Fruit fly (Drosophila melanogaster): ENCODE data around the gene CG18404.

CG18404 gene

dm6 chr3R:30289056-30289734, 36.2 kb downstream of the CG18404 start (continued):
- TF ChIP-seq CG11902 (GFP tag; optimal IDR thresholded peaks at IDR 0.05) = peak; percentile 19
- TF ChIP-seq CG6792 (GFP tag; optimal IDR thresholded peaks at IDR 0.05) = peak; percentile 26
- TF ChIP-seq spab (GFP tag; optimal IDR thresholded peaks at IDR 0.05) = peak; percentile 28
- no peak for TF ChIP-seq dac (GFP tag; optimal IDR thresholded peaks at IDR 0.05)
- no peak for TF ChIP-seq CG10669 (GFP tag; optimal IDR thresholded peaks at IDR 0.05)
- TF ChIP-seq fkh (GFP tag; optimal IDR thresholded peaks at IDR 0.05) = no peak
- TF ChIP-seq CG11762 (GFP tag; optimal IDR thresholded peaks at IDR 0.05; ENCODE audit: insufficient read depth) = no peak
- peak; percentile 10 for TF ChIP-seq Ets21C (GFP tag; optimal IDR thresholded peaks at IDR 0.05)
- peak; percentile 48 for TF ChIP-seq acj6 (GFP tag; optimal IDR thresholded peaks at IDR 0.05)
- TF ChIP-seq Smox (GFP tag; optimal IDR thresholded peaks at IDR 0.05) = peak; percentile 42
- no peak for TF ChIP-seq salr (GFP tag; optimal IDR thresholded peaks at IDR 0.05)
- TF ChIP-seq CG7368 (GFP tag; optimal IDR thresholded peaks at IDR 0.05) = peak; percentile 7
- TF ChIP-seq CG31627 (GFP tag; optimal IDR thresholded peaks at IDR 0.05) = peak; percentile 53
- TF ChIP-seq CG6808 (GFP tag; optimal IDR thresholded peaks at IDR 0.05) = peak; percentile 69
- no peak; the same call in 2 of the 3 replicates for TF ChIP-seq CG6163 (GFP tag; IDR thresholded peaks at IDR 0.05)
- no peak for TF ChIP-seq CG8119 (GFP tag; IDR thresholded peaks at IDR 0.05)
- TF ChIP-seq CG16779 (tag; optimal IDR thresholded peaks at IDR 0.05) = no peak
- peak; percentile 60 for TF ChIP-seq CG9139 (GFP tag; optimal IDR thresholded peaks at IDR 0.05)
- TF ChIP-seq Hr4 (GFP tag; optimal IDR thresholded peaks at IDR 0.05) = no peak
- TF ChIP-seq CG32006 (GFP tag; optimal IDR thresholded peaks at IDR 0.05) = peak; percentile 10
- TF ChIP-seq CG15336 (GFP tag; IDR thresholded peaks at IDR 0.05) = no peak
- no peak for TF ChIP-seq Lpt (GFP tag; optimal IDR thresholded peaks at IDR 0.05)
- TF ChIP-seq Sox102F (GFP tag; optimal IDR thresholded peaks at IDR 0.05) = peak; percentile 14
- TF ChIP-seq svp (GFP tag) = peak; percentile 49
- TF ChIP-seq Met (GFP tag; optimal IDR thresholded peaks at IDR 0.05) = peak; percentile 55
- peak; percentile 19 for TF ChIP-seq CG1621 (tag; optimal IDR thresholded peaks at IDR 0.05)
- peak; percentile 42 for TF ChIP-seq CG10631 (GFP tag; optimal IDR thresholded peaks at IDR 0.05)
- TF ChIP-seq CG11294 (GFP tag; IDR thresholded peaks at IDR 0.05) = no peak

DNA sequence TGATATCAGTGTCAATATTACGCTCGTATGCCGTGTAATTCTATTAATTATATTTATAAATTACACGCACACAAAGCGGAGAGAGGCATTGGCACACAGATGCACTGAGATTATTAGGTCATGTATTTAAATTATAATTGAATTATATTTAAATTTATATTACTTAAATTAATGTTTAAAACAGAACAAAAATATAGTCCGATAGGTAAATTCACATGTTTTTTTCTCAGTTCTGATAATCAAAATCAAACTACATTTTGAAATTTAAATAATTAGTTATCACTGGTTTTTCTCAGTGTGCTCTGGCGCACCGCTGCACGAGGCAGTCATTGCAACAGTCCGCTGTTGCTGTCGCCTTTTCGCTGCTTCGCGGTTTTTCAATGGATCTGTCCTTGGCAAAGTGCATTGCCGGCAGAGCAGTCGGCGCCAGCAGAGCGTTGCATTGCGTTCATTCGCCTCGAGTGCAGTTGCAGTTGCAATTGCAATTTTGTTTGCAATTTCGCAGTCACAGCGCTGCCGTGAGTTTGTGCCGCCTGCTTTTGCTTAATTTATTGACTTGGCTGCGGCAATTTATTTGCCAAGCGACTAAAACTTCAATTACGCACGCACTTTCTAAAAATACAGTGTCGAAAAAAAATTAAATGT, 40.6 kb downstream of the CG18404 start:
- TF ChIP-seq CG8319 (GFP tag; optimal IDR thresholded peaks at IDR 0.05) (peak; percentile 81), Hr38 (GFP tag; optimal IDR thresholded peaks at IDR 0.05) (no peak), Eip78C (GFP tag) (peak; percentile 97), fd59A (GFP tag; optimal IDR thresholded peaks at IDR 0.05) (peak; percentile 88), vri (GFP tag; optimal IDR thresholded peaks at IDR 0.05) (peak; percentile 10), CG7368 (GFP tag; optimal IDR thresholded peaks at IDR 0.05) (peak; percentile 81), CG10669 (GFP tag; optimal IDR thresholded peaks at IDR 0.05) (peak; percentile 94), CG6792 (GFP tag; optimal IDR thresholded peaks at IDR 0.05) (peak; percentile 86), lz (GFP tag; optimal IDR thresholded peaks at IDR 0.05) (peak; percentile 45), esn (GFP tag; optimal IDR thresholded peaks at IDR 0.05) (peak; percentile 68), CG6276 (GFP tag; optimal IDR thresholded peaks at IDR 0.05) (peak; percentile 91), Eip93F (GFP tag; optimal IDR thresholded peaks at IDR 0.05) (no peak), Sox15 (GFP tag; optimal IDR thresholded peaks at IDR 0.05) (peak; percentile 66), Sox102F (GFP tag; optimal IDR thresholded peaks at IDR 0.05) (peak; percentile 44), Hr4 (GFP tag; optimal IDR thresholded peaks at IDR 0.05) (peak; percentile 85), CG3919 (GFP tag; optimal IDR thresholded peaks at IDR 0.05) (peak; percentile 88), ss (GFP tag; optimal IDR thresholded peaks at IDR 0.05) (peak; percentile 95 to 97), Sox14 (GFP tag; optimal IDR thresholded peaks at IDR 0.05) (peak; percentile 51), Ets21C (GFP tag; optimal IDR thresholded peaks at IDR 0.05) (no peak), Met (GFP tag; optimal IDR thresholded peaks at IDR 0.05) (peak; percentile 47), dac (GFP tag; optimal IDR thresholded peaks at IDR 0.05) (peak; percentile 84), CG6163 (GFP tag; IDR thresholded peaks at IDR 0.05) (peak; percentile 97), dsx (GFP tag; optimal IDR thresholded peaks at IDR 0.05; ENCODE audit: poor library complexity, severe bottlenecking) (peak; percentile 96), CG15336 (GFP tag; IDR thresholded peaks at IDR 0.05) (peak; percentile 97), CG10631 (GFP tag; optimal IDR thresholded peaks at IDR 0.05) (peak; percentile 95), Smox (GFP tag; optimal IDR thresholded peaks at IDR 0.05) (peak; percentile 40), CG32006 (GFP tag; optimal IDR thresholded peaks at IDR 0.05) (peak; percentile 96), eg (GFP tag; IDR thresholded peaks at IDR 0.05) (peak; percentile 96), Hr39 (GFP tag; optimal IDR thresholded peaks at IDR 0.05) (peak; percentile 3), CG9139 (GFP tag; optimal IDR thresholded peaks at IDR 0.05) (peak; percentile 94), Gug (GFP tag; IDR thresholded peaks at IDR 0.05) (peak; percentile 95), CG16779 (tag; optimal IDR thresholded peaks at IDR 0.05) (peak; percentile 88), Ets96B (tag; optimal IDR thresholded peaks at IDR 0.05) (peak; percentile 94)
